Worm (Caenorhabditis elegans) whole organism, young adult: ENCODE results near the gene C45B11.5.

Source experiments
- B0019.2 ChIP-seq: fragments of 200-800 bp; sonication (Bioruptor generic); conservative IDR thresholded peaks from 2 replicates; pipeline ENCODE4 v1.3.6; 2022; ENCODE audit warnings: missing genetic modification reagents, missing genetic modification characterization, missing compliant biosample characterization
- B0336.3 ChIP-seq: fragments of 200-800 bp; sonication (Bioruptor generic); IDR thresholded peaks from 2 replicates; pipeline ENCODE4 v1.3.6; 2022; ENCODE audit warnings: missing genetic modification characterization, missing compliant biosample characterization
- C17E4.6 ChIP-seq: fragments of 200-800 bp; sonication (Bioruptor generic); IDR thresholded peaks from 2 replicates; pipeline ENCODE4 v1.3.6; 2022; ENCODE audit warnings: missing genetic modification reagents, missing genetic modification characterization, missing compliant biosample characterization
- D2030.7 ChIP-seq: fragments of 200-800 bp; sonication (Bioruptor generic); IDR thresholded peaks from 2 replicates; pipeline ENCODE4 v1.3.6; 2022; ENCODE audit warnings: missing genetic modification reagents, missing genetic modification characterization, missing compliant biosample characterization
- F23B12.7 ChIP-seq: sonication (generic microtip); optimal IDR thresholded peaks from 2 replicates; lab custom pipeline; 2017; ENCODE audit warnings: missing genetic modification characterization, mild to moderate bottlenecking, missing compliant biosample characterization, antibody characterized with exemption, moderate library complexity; ENCODE audit not compliant: insufficient read depth
- F39B2.1 ChIP-seq: fragments of 200-800 bp; sonication (Bioruptor generic); IDR thresholded peaks from 2 replicates; pipeline ENCODE4 v1.3.6; 2022; ENCODE audit warnings: missing genetic modification reagents, missing genetic modification characterization, missing compliant biosample characterization
- F49E8.2 ChIP-seq: sonication (generic microtip); optimal IDR thresholded peaks from 3 replicates; lab custom pipeline; 2017; ENCODE audit warnings: missing genetic modification characterization, mild to moderate bottlenecking, missing compliant biosample characterization, antibody characterized with exemption, moderate library complexity; ENCODE audit not compliant: insufficient read depth
- F55B11.4 ChIP-seq: sonication (generic microtip); optimal IDR thresholded peaks from 2 replicates; lab custom pipeline; 2016; ENCODE audit warnings: missing compliant biosample characterization, missing genetic modification characterization, borderline replicate concordance; ENCODE audit not compliant: insufficient read depth
- K11D2.4 ChIP-seq: fragments of 200-800 bp; sonication (Bioruptor generic); IDR thresholded peaks from 2 replicates; pipeline ENCODE4 v1.3.6; 2022; ENCODE audit warnings: missing genetic modification reagents, missing genetic modification characterization, missing compliant biosample characterization
- Y53G8AR.9 ChIP-seq: fragments of 200-800 bp; sonication (Bioruptor generic); conservative IDR thresholded peaks from 2 replicates; pipeline ENCODE4 v1.3.6; 2022; ENCODE audit warnings: missing genetic modification reagents, missing genetic modification characterization, missing compliant biosample characterization
- Y95B8A.8 ChIP-seq: fragments of 200-800 bp; sonication (Bioruptor generic); IDR thresholded peaks from 2 replicates; pipeline ENCODE4 v1.3.6; 2022; ENCODE audit warnings: missing genetic modification reagents, missing genetic modification characterization, missing compliant biosample characterization
- ZK185.1 ChIP-seq: sonication (generic microtip); optimal IDR thresholded peaks from 2 replicates; lab custom pipeline; 2016; ENCODE audit warnings: mild to moderate bottlenecking, missing genetic modification characterization, missing compliant biosample characterization; ENCODE audit not compliant: poor library complexity, severe bottlenecking
- ama-1 ChIP-seq, 3 experiments: fragments of 150-350 bp in 1 of 3; sonication (generic microtip) in 2 of 3; optimal IDR thresholded peaks; 2 replicates each; lab custom pipeline; 2014 to 2018; ENCODE audit warnings: missing biosample characterization in 2 of 3, missing genetic modification characterization in 2 of 3, missing genetic modification reagents in 2 of 3
- aptf-2 ChIP-seq: fragments of 200-800 bp; sonication (Bioruptor generic); conservative IDR thresholded peaks from 2 replicates; pipeline ENCODE4 v1.3.6; 2022; ENCODE audit warnings: missing genetic modification reagents, missing genetic modification characterization, missing compliant biosample characterization
- attf-6 ChIP-seq: fragments of 200-800 bp; sonication (Bioruptor generic); IDR thresholded peaks from 2 replicates; pipeline ENCODE4 v1.3.6; 2022; ENCODE audit warnings: missing genetic modification reagents, missing genetic modification characterization, missing compliant biosample characterization
- bed-1 ChIP-seq: fragments of 200-800 bp; sonication (Bioruptor generic); IDR thresholded peaks from 2 replicates; pipeline ENCODE4 v1.3.6; 2022; ENCODE audit warnings: missing genetic modification reagents, missing genetic modification characterization, missing compliant biosample characterization
- cebp-1 ChIP-seq, 2 experiments: fragments of 200-800 bp in 1 of 2; sonication (Bioruptor generic) in 1 of 2; sonication (generic microtip) in 1 of 2; IDR thresholded peaks in 1 of 2; optimal IDR thresholded peaks in 1 of 2; 2 replicates each; pipeline versions ENCODE4 v1.3.6 to Lab custom; 2017 to 2022; ENCODE audit warnings: missing compliant biosample characterization in 2 of 2, missing genetic modification characterization in 2 of 2, mild to moderate bottlenecking in 1 of 2, missing genetic modification reagents in 1 of 2, moderate library complexity in 1 of 2
- ceh-100 ChIP-seq: fragments of 200-800 bp; sonication (Bioruptor generic); IDR thresholded peaks from 2 replicates; pipeline ENCODE4 v1.3.6; 2022; ENCODE audit warnings: missing genetic modification reagents, missing genetic modification characterization, missing compliant biosample characterization
- ceh-27 ChIP-seq: fragments of 200-800 bp; sonication (Bioruptor generic); optimal IDR thresholded peaks from 2 replicates; lab custom pipeline; 2018; ENCODE audit warnings: mild to moderate bottlenecking, missing genetic modification characterization, moderate library complexity, missing compliant biosample characterization
- ceh-58 ChIP-seq: fragments of 200-800 bp; sonication (Bioruptor generic); IDR thresholded peaks from 2 replicates; pipeline ENCODE4 v1.3.6; 2022; ENCODE audit warnings: missing genetic modification characterization, missing compliant biosample characterization
- chd-7 ChIP-seq: sonication (generic microtip); optimal IDR thresholded peaks from 2 replicates; lab custom pipeline; 2016; ENCODE audit warnings: mild to moderate bottlenecking, missing genetic modification characterization, moderate library complexity, missing compliant biosample characterization
- dox-1 ChIP-seq: fragments of 200-800 bp; sonication (Bioruptor generic); IDR thresholded peaks from 2 replicates; pipeline ENCODE4 v1.3.6; 2022; ENCODE audit warnings: missing genetic modification reagents, missing genetic modification characterization, missing compliant biosample characterization
- egrh-3 ChIP-seq: fragments of 200-800 bp; sonication (Bioruptor generic); IDR thresholded peaks from 2 replicates; pipeline ENCODE4 v1.3.6; 2022; ENCODE audit warnings: missing genetic modification reagents, missing genetic modification characterization, missing compliant biosample characterization
- ekl-4 ChIP-seq: fragments of 200-800 bp; sonication (Bioruptor generic); IDR thresholded peaks from 2 replicates; pipeline ENCODE4 v1.3.6; 2022; ENCODE audit warnings: missing genetic modification reagents, missing genetic modification characterization, missing compliant biosample characterization
- hrde-1 ChIP-seq: sonication (generic microtip); optimal IDR thresholded peaks from 2 replicates; lab custom pipeline; 2016; ENCODE audit warnings: missing genetic modification characterization, mild to moderate bottlenecking, missing compliant biosample characterization, moderate library complexity, missing genotype, missing genetic modification reagents, borderline replicate concordance
- let-607 ChIP-seq, 2 experiments: fragments of 200-800 bp in 1 of 2; sonication (Bioruptor generic) in 1 of 2; sonication (generic microtip) in 1 of 2; optimal IDR thresholded peaks; 2 replicates each; lab custom pipeline; 2016 to 2018; ENCODE audit warnings: mild to moderate bottlenecking in 2 of 2, missing compliant biosample characterization in 2 of 2, missing genetic modification characterization in 2 of 2, moderate library complexity in 2 of 2, missing genotype in 1 of 2
- lin-26 ChIP-seq: fragments of 200-800 bp; sonication (Bioruptor generic); IDR thresholded peaks from 2 replicates; pipeline ENCODE4 v1.3.6; 2022; ENCODE audit warnings: missing genetic modification reagents, missing genetic modification characterization, missing compliant biosample characterization
- lin-35 ChIP-seq, 3 experiments: fragments of 150-350 bp in 2 of 3; sonication (generic microtip) in 1 of 3; optimal IDR thresholded peaks; 2 replicates each; lab custom pipeline; 2014 to 2018; ENCODE audit warnings: missing biosample characterization in 3 of 3, missing genetic modification characterization in 3 of 3, missing genetic modification reagents in 3 of 3
- lin-54 ChIP-seq: fragments of 200-800 bp; sonication (Bioruptor generic); optimal IDR thresholded peaks from 2 replicates; lab custom pipeline; 2018; ENCODE audit warnings: mild to moderate bottlenecking, missing genetic modification characterization, missing compliant biosample characterization
- lir-1 ChIP-seq: fragments of 200-800 bp; sonication (Bioruptor generic); conservative IDR thresholded peaks from 2 replicates; pipeline ENCODE4 v1.3.6; 2022; ENCODE audit warnings: missing genetic modification reagents, missing genetic modification characterization, missing compliant biosample characterization
- madf-3 ChIP-seq: fragments of 200-800 bp; sonication (Bioruptor generic); IDR thresholded peaks from 2 replicates; pipeline ENCODE4 v1.3.6; 2022; ENCODE audit warnings: missing genetic modification reagents, missing genetic modification characterization, missing compliant biosample characterization
- madf-6 ChIP-seq: fragments of 200-800 bp; sonication (Bioruptor generic); IDR thresholded peaks from 2 replicates; pipeline ENCODE4 v1.3.6; 2022; ENCODE audit warnings: missing genetic modification reagents, missing genetic modification characterization, missing compliant biosample characterization
- madf-8 ChIP-seq: fragments of 200-800 bp; sonication (Bioruptor generic); conservative IDR thresholded peaks from 2 replicates; pipeline ENCODE4 v1.3.6; 2022; ENCODE audit warnings: missing genetic modification reagents, missing genetic modification characterization, missing compliant biosample characterization
- mel-28 ChIP-seq: sonication (generic microtip); optimal IDR thresholded peaks from 2 replicates; lab custom pipeline; 2016; ENCODE audit warnings: borderline replicate concordance, mild to moderate bottlenecking, missing genetic modification characterization, missing compliant biosample characterization
- mxl-1 ChIP-seq: sonication (generic microtip); optimal IDR thresholded peaks from 2 replicates; lab custom pipeline; 2016; ENCODE audit warnings: missing genetic modification characterization, missing compliant biosample characterization
- nhr-80 ChIP-seq: sonication (generic microtip); optimal IDR thresholded peaks from 2 replicates; lab custom pipeline; 2016; ENCODE audit warnings: missing genetic modification characterization, missing compliant biosample characterization
- snpc-3.4 ChIP-seq: sonication (generic microtip); optimal IDR thresholded peaks from 2 replicates; lab custom pipeline; 2017; ENCODE audit warnings: missing genetic modification characterization, mild to moderate bottlenecking, missing compliant biosample characterization, antibody characterized with exemption, moderate library complexity, missing genotype, missing genetic modification reagents
- snpc-4 ChIP-seq, 5 experiments: fragments of 150-350 bp in 1 of 5; sonication (generic microtip) in 4 of 5; optimal IDR thresholded peaks; 2 replicates each; lab custom pipeline; 2014 to 2018; ENCODE audit warnings: missing genetic modification characterization in 5 of 5, missing biosample characterization in 3 of 5, antibody characterized with exemption in 2 of 5, mild to moderate bottlenecking in 2 of 5, missing compliant biosample characterization in 2 of 5, missing genotype in 2 of 5, moderate library complexity in 2 of 5, missing genetic modification reagents in 1 of 5
- sptf-2 ChIP-seq: fragments of 200-800 bp; sonication (Bioruptor generic); optimal IDR thresholded peaks from 2 replicates; lab custom pipeline; 2018; ENCODE audit warnings: mild to moderate bottlenecking, missing genetic modification characterization, missing compliant biosample characterization
- tbp1 ChIP-seq: fragments of 200-800 bp; sonication (Bioruptor generic); optimal IDR thresholded peaks from 2 replicates; lab custom pipeline; 2018; ENCODE audit warnings: mild to moderate bottlenecking, missing genetic modification characterization, missing compliant biosample characterization
- unc-130 ChIP-seq: sonication (generic microtip); optimal IDR thresholded peaks from 2 replicates; lab custom pipeline; 2016; ENCODE audit warnings: missing genetic modification reagents, missing genetic modification characterization, missing compliant biosample characterization
- unc-62 ChIP-seq: fragments of 150-350 bp; optimal IDR thresholded peaks from 2 replicates; lab custom pipeline; 2014; ENCODE audit warnings: missing biosample characterization, missing genetic modification reagents, missing genetic modification characterization
- xnd-1 ChIP-seq: sonication (generic microtip); optimal IDR thresholded peaks from 2 replicates; lab custom pipeline; 2016; ENCODE audit warnings: missing genotype, missing genetic modification reagents, missing genetic modification characterization, missing compliant biosample characterization
- ztf-22 ChIP-seq: fragments of 200-800 bp; sonication (Bioruptor generic); optimal IDR thresholded peaks from 2 replicates; lab custom pipeline; 2018; ENCODE audit warnings: mild to moderate bottlenecking, missing genetic modification characterization, moderate library complexity, missing compliant biosample characterization

Gene C45B11.5

DNA sequence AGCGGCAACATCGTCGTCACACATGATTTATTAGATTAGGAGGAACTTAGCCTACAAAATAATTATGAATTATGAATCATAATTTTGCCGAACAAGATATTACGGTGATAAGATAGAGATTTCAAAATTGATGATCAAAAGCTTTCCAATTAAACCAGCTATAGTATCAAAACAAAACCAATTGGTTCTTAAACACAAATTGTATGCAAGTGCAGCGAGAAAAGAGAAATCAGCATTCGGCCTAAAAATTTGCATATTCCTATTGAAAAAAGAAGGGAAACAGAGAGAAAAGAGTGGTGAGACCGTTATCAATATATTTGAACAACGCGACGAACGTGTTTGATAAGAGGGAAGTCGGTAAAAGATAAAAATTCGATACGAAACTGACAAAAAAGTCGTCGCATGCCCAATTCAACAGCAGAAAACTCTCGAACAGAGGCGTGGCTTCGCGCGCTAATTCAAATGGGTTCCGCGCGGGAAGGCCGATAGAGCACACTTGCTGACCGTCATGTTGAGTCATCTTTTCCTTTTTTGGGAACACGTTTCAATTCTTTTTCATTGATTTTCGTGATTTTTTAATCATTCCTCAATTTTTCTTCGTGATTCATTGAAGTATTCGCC, 36.6 kb downstream of the C45B11.5 start, which contains the start of gene act-2 (continued):
- TF ChIP-seq madf-3 (GFP tag; lab: Robert Waterston, UW) (peak; percentile 87), lin-26 (no peak), ekl-4 (peak; percentile 73), madf-8 (GFP tag; lab: Robert Waterston, UW) (peak; percentile 84), F55B11.4 (tag; lab: Kevin White, UChicago) (no peak), B0019.2 (GFP tag; lab: Robert Waterston, UW) (peak; percentile 75; the same call in 1 of the 2 replicates), ama-1 (optimal IDR thresholded peaks at IDR 0.05; lab: Kevin White, UChicago) (no peak), ama-1 (GFP tag; optimal IDR thresholded peaks at IDR 0.05; lab: Kevin White, UChicago) (no peak), ZK185.1 (tag; lab: Kevin White, UChicago) (no peak), F23B12.7 (tag; lab: Kevin White, UChicago) (peak; percentile 22), ceh-58 (GFP tag; lab: Robert Waterston, UW) (no peak), let-607 (tag; optimal IDR thresholded peaks at IDR 0.05; lab: Kevin White, UChicago) (no peak), mel-28 (no peak), lir-1 (GFP tag; lab: Robert Waterston, UW) (peak; percentile 59; the same call in 1 of the 2 replicates), snpc-4 (GFP tag; optimal IDR thresholded peaks at IDR 0.05; lab: Kevin White, UChicago) (no peak), snpc-4 (tag; optimal IDR thresholded peaks at IDR 0.05; lab: Kevin White, UChicago) (peak in 3 of 4 experiments; percentile 17 to 56 (median 55)), madf-6 (GFP tag; lab: Robert Waterston, UW) (peak; percentile 95), ztf-22 (GFP tag; lab: Kevin White, UChicago) (no peak), snpc-3.4 (peak; percentile 83), C17E4.6 (GFP tag; lab: Robert Waterston, UW) (peak; percentile 76), K11D2.4 (GFP tag; lab: Robert Waterston, UW) (0 out of 2 replicates have a peak, but pooled peaks have one; percentile 33), cebp-1 (GFP tag; IDR thresholded peaks at IDR 0.05; lab: Robert Waterston, UW) (no peak), cebp-1 (tag; optimal IDR thresholded peaks at IDR 0.05; lab: Kevin White, UChicago) (no peak), unc-62 (GFP tag; lab: Kevin White, UChicago) (no peak), ceh-100 (GFP tag; lab: Robert Waterston, UW) (peak; percentile 64), bed-1 (no peak), F39B2.1 (GFP tag; lab: Robert Waterston, UW) (no peak), nhr-80 (peak; percentile 42), mxl-1 (tag; lab: Kevin White, UChicago) (no peak), aptf-2 (GFP tag; lab: Robert Waterston, UW) (0 out of 2 replicates have a peak, but pooled peaks have one; percentile 46), xnd-1 (tag; lab: Kevin White, UChicago) (peak; percentile 66), dox-1 (GFP tag; lab: Robert Waterston, UW) (peak; percentile 93), ceh-27 (GFP tag; lab: Kevin White, UChicago) (peak; percentile 67), Y53G8AR.9 (GFP tag; lab: Robert Waterston, UW) (peak; percentile 77), sptf-2 (GFP tag; lab: Kevin White, UChicago) (no peak), lin-54 (GFP tag; lab: Kevin White, UChicago) (peak; percentile 93), egrh-3 (GFP tag; lab: Robert Waterston, UW) (peak; percentile 44; the same call in 1 of the 2 replicates), tbp1 (GFP tag; lab: Kevin White, UChicago) (peak; percentile 53), F49E8.2 (tag; lab: Kevin White, UChicago) (peak; percentile 82), hrde-1 (tag; lab: Kevin White, UChicago) (peak; percentile 38), D2030.7 (GFP tag; lab: Robert Waterston, UW) (peak; percentile 91), chd-7 (tag; lab: Kevin White, UChicago) (no peak), unc-130 (GFP tag; lab: Kevin White, UChicago) (peak; percentile 50), attf-6 (GFP tag; lab: Robert Waterston, UW) (peak; percentile 52; the same call in 1 of the 2 replicates), B0336.3 (no peak; the same call in 1 of the 2 replicates), lin-35 (GFP tag; optimal IDR thresholded peaks at IDR 0.05; lab: Kevin White, UChicago) (peak; percentile 54 to 72 (median 65)), Y95B8A.8 (peak; percentile 74)
